Fruit fly (Drosophila melanogaster): ENCODE results near the gene CG3191.
A peak's percentile ranks its signal among the peaks of the same experiment; 100 is the strongest.

DNA sequence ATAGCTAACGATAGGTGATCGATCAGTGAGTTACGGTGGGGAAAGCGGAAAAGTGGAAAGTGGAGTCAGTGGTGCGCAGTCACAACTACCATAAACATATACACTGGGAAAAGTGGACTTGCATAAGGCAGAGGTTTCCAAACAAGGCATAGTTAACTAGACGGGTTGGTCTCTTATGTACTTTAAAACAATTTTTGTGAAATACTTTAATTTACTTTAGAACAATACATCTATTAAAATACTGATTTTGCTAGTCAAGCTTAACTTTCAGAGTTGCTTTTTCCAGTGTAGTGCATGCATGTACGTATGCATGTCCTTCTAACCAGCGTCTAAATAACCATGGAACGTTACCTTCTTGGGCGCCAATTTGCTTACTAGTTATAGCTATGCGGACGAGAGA, 31.9 kb downstream of the CG3191 start:
- TF ChIP-seq eyg (GFP tag; optimal IDR thresholded peaks at IDR 0.05): no peak
- TF ChIP-seq HHEX (GFP tag; optimal IDR thresholded peaks at IDR 0.05): no peak
- TF ChIP-seq lmd (GFP tag; IDR thresholded peaks at IDR 0.05): no peak
- TF ChIP-seq phol (tag; optimal IDR thresholded peaks at IDR 0.05): peak; percentile 33
- TF ChIP-seq CG14441 (GFP tag; IDR thresholded peaks at IDR 0.05): no peak
- TF ChIP-seq pb (GFP tag; optimal IDR thresholded peaks at IDR 0.05): no peak
- no peak for TF ChIP-seq pfk (GFP tag; optimal IDR thresholded peaks at IDR 0.05)
- TF ChIP-seq nerfin-1 (tag; optimal IDR thresholded peaks at IDR 0.05): no peak
- TF ChIP-seq gce (GFP tag; IDR thresholded peaks at IDR 0.05): no peak
- no peak for TF ChIP-seq Chrac-16 (GFP tag; optimal IDR thresholded peaks at IDR 0.05)
- no peak for TF ChIP-seq ap (GFP tag; IDR thresholded peaks at IDR 0.05)
- TF ChIP-seq HLH4C (GFP tag; IDR thresholded peaks at IDR 0.05; ENCODE audit: partially characterized antibody): no peak
- no peak for TF ChIP-seq CG11398 (GFP tag; optimal IDR thresholded peaks at IDR 0.05)

All from whole organism, embryonic.